Worm (Caenorhabditis elegans): ENCODE results near the gene R02E4.2.

R02E4.2 gene

ce11 chrX:4102075-4102598 lies 5.1 kb upstream of the R02E4.2 start, which contains the start of gene R02E4.3:
TSS of gene R02E4.3 (minus strand) at chrX:4102125.
- TF ChIP-seq med-1 (GFP tag; optimal IDR thresholded peaks at IDR 0.05; ENCODE audit: insufficient read depth), result no peak
- no peak for TF ChIP-seq cog-1 (tag; optimal IDR thresholded peaks at IDR 0.05)
- no peak for TF ChIP-seq ref-1 (GFP tag; conservative IDR thresholded peaks at IDR 0.05)
- TF ChIP-seq flt-1 (GFP tag; IDR thresholded peaks at IDR 0.05), result no peak
- TF ChIP-seq ztf-29 (GFP tag; IDR thresholded peaks at IDR 0.05), result no peak
- TF ChIP-seq ztf-23 (GFP tag; IDR thresholded peaks at IDR 0.05), result no peak
- no peak for TF ChIP-seq T22C8.4 (GFP tag; IDR thresholded peaks at IDR 0.05)
- no peak for TF ChIP-seq klf-2 (GFP tag; conservative IDR thresholded peaks at IDR 0.05)
- no peak for TF ChIP-seq tab-1 (GFP tag; IDR thresholded peaks at IDR 0.05)

- TF ChIP-seq cog-1 (tag; optimal IDR thresholded peaks at IDR 0.05), result no peak
- no peak for TF ChIP-seq flt-1 (GFP tag; IDR thresholded peaks at IDR 0.05)
- no peak for TF ChIP-seq T22C8.4 (GFP tag; IDR thresholded peaks at IDR 0.05)
- TF ChIP-seq ref-1 (GFP tag; conservative IDR thresholded peaks at IDR 0.05), result no peak
- TF ChIP-seq ztf-23 (GFP tag; IDR thresholded peaks at IDR 0.05), result no peak
- TF ChIP-seq med-1 (GFP tag; optimal IDR thresholded peaks at IDR 0.05; ENCODE audit: insufficient read depth), result no peak
- TF ChIP-seq klf-2 (GFP tag; conservative IDR thresholded peaks at IDR 0.05), result no peak
- no peak for TF ChIP-seq ztf-29 (GFP tag; IDR thresholded peaks at IDR 0.05)
- no peak for TF ChIP-seq tab-1 (GFP tag; IDR thresholded peaks at IDR 0.05)
These were observed 4.2 kb upstream of the R02E4.2 start for ce11 chrX:4103071-4103470.

ce11 chrX:4104435-4104834 lies 2.8 kb upstream of the R02E4.2 start, which contains the start of gene R02E4.1:
TSS of gene R02E4.1 (minus strand) at chrX:4104535.
- TF ChIP-seq T22C8.4 (GFP tag; IDR thresholded peaks at IDR 0.05) (no peak), ztf-23 (GFP tag; IDR thresholded peaks at IDR 0.05) (no peak), tab-1 (GFP tag; IDR thresholded peaks at IDR 0.05) (no peak), ztf-29 (GFP tag; IDR thresholded peaks at IDR 0.05) (no peak), klf-2 (GFP tag; conservative IDR thresholded peaks at IDR 0.05) (no peak)

- no peak for TF ChIP-seq ztf-23 (GFP tag; IDR thresholded peaks at IDR 0.05)
- no peak for TF ChIP-seq cog-1 (tag; optimal IDR thresholded peaks at IDR 0.05)
- no peak for TF ChIP-seq ztf-29 (GFP tag; IDR thresholded peaks at IDR 0.05)
- no peak for TF ChIP-seq med-1 (GFP tag; optimal IDR thresholded peaks at IDR 0.05; ENCODE audit: insufficient read depth)
- TF ChIP-seq ref-1 (GFP tag; conservative IDR thresholded peaks at IDR 0.05), result no peak
- TF ChIP-seq klf-2 (GFP tag; conservative IDR thresholded peaks at IDR 0.05), result no peak
- no peak for TF ChIP-seq tab-1 (GFP tag; IDR thresholded peaks at IDR 0.05)
- TF ChIP-seq T22C8.4 (GFP tag; IDR thresholded peaks at IDR 0.05), result no peak
- TF ChIP-seq flt-1 (GFP tag; IDR thresholded peaks at IDR 0.05), result no peak
These were observed 2.7 kb downstream of the R02E4.2 start for ce11 chrX:4109970-4110369.

ce11 chrX:4111416-4111815 lies 4.2 kb downstream of the R02E4.2 start, which contains the start of gene F09F9.2:
TSS of gene F09F9.2 (minus strand) at chrX:4111440.
- TF ChIP-seq T22C8.4 (GFP tag; IDR thresholded peaks at IDR 0.05), result no peak
- no peak for TF ChIP-seq klf-2 (GFP tag; conservative IDR thresholded peaks at IDR 0.05)
- TF ChIP-seq ztf-29 (GFP tag; IDR thresholded peaks at IDR 0.05), result no peak
- TF ChIP-seq ref-1 (GFP tag; conservative IDR thresholded peaks at IDR 0.05), result no peak
- no peak for TF ChIP-seq ztf-23 (GFP tag; IDR thresholded peaks at IDR 0.05)
- no peak for TF ChIP-seq med-1 (GFP tag; optimal IDR thresholded peaks at IDR 0.05; ENCODE audit: insufficient read depth)
- no peak for TF ChIP-seq tab-1 (GFP tag; IDR thresholded peaks at IDR 0.05)
- no peak for TF ChIP-seq cog-1 (tag; optimal IDR thresholded peaks at IDR 0.05)
- TF ChIP-seq flt-1 (GFP tag; IDR thresholded peaks at IDR 0.05), result no peak

- TF ChIP-seq flt-1 (GFP tag; IDR thresholded peaks at IDR 0.05), result no peak
- no peak for TF ChIP-seq med-1 (GFP tag; optimal IDR thresholded peaks at IDR 0.05; ENCODE audit: insufficient read depth)
- TF ChIP-seq ztf-29 (GFP tag; IDR thresholded peaks at IDR 0.05), result no peak
- no peak for TF ChIP-seq ref-1 (GFP tag; conservative IDR thresholded peaks at IDR 0.05)
- no peak for TF ChIP-seq ztf-23 (GFP tag; IDR thresholded peaks at IDR 0.05)
- no peak for TF ChIP-seq tab-1 (GFP tag; IDR thresholded peaks at IDR 0.05)
- TF ChIP-seq klf-2 (GFP tag; conservative IDR thresholded peaks at IDR 0.05), result no peak
- TF ChIP-seq T22C8.4 (GFP tag; IDR thresholded peaks at IDR 0.05), result no peak
- TF ChIP-seq cog-1 (tag; optimal IDR thresholded peaks at IDR 0.05), result no peak
These were observed 7.8 kb downstream of the R02E4.2 start, which contains the start of gene F09F9.1 for ce11 chrX:4115026-4115425. TSS of gene F09F9.1 (plus strand) at chrX:4115326.

- TF ChIP-seq cog-1 (tag; optimal IDR thresholded peaks at IDR 0.05), result no peak
These were observed 10.4 kb downstream of the R02E4.2 start, which contains the start of gene F09F9.5 for ce11 chrX:4117626-4118025. TSS of gene F09F9.5 (plus strand) at chrX:4117926.

ce11 chrX:4120935-4121334 lies 13.7 kb downstream of the R02E4.2 start, which contains the start of gene F09F9.3:
TSS of gene F09F9.3 (minus strand) at chrX:4121035.
- no peak for TF ChIP-seq cog-1 (tag; optimal IDR thresholded peaks at IDR 0.05)
- no peak for TF ChIP-seq klf-2 (GFP tag; conservative IDR thresholded peaks at IDR 0.05)
- no peak for TF ChIP-seq ref-1 (GFP tag; conservative IDR thresholded peaks at IDR 0.05)
- no peak for TF ChIP-seq ztf-23 (GFP tag; IDR thresholded peaks at IDR 0.05)
- TF ChIP-seq flt-1 (GFP tag; IDR thresholded peaks at IDR 0.05), result no peak
- no peak for TF ChIP-seq ztf-29 (GFP tag; IDR thresholded peaks at IDR 0.05)
- TF ChIP-seq med-1 (GFP tag; optimal IDR thresholded peaks at IDR 0.05; ENCODE audit: insufficient read depth), result no peak
- TF ChIP-seq T22C8.4 (GFP tag; IDR thresholded peaks at IDR 0.05), result no peak
- TF ChIP-seq tab-1 (GFP tag; IDR thresholded peaks at IDR 0.05), result no peak

- TF ChIP-seq cog-1 (tag; optimal IDR thresholded peaks at IDR 0.05), result no peak
- TF ChIP-seq tab-1 (GFP tag; IDR thresholded peaks at IDR 0.05), result no peak
- no peak for TF ChIP-seq klf-2 (GFP tag; conservative IDR thresholded peaks at IDR 0.05)
- TF ChIP-seq ztf-23 (GFP tag; IDR thresholded peaks at IDR 0.05), result no peak
- no peak for TF ChIP-seq T22C8.4 (GFP tag; IDR thresholded peaks at IDR 0.05)
- no peak for TF ChIP-seq ref-1 (GFP tag; conservative IDR thresholded peaks at IDR 0.05)
These were observed 16.1 kb downstream of the R02E4.2 start for ce11 chrX:4123368-4123767.

- no peak for TF ChIP-seq klf-2 (GFP tag; conservative IDR thresholded peaks at IDR 0.05)
- no peak for TF ChIP-seq ref-1 (GFP tag; conservative IDR thresholded peaks at IDR 0.05)
These were observed 18.0 kb downstream of the R02E4.2 start for ce11 chrX:4125165-4125803.
